Fruit fly (Drosophila melanogaster) ovary, adult (tissue): ENCODE data around the gene Cyt-c-p.
A peak's percentile ranks its signal among the peaks of the same experiment; 100 is the strongest.

Experiments
- CG17801 ChIP-seq: fragments of 200-800 bp; optimal IDR thresholded peaks from 2 replicates; lab custom pipeline; 2019; ENCODE audit warnings: missing biosample characterization, mild to moderate bottlenecking, missing genetic modification characterization, moderate library complexity; ENCODE audit not compliant: partially characterized antibody

The Cyt-c-p gene

DNA sequence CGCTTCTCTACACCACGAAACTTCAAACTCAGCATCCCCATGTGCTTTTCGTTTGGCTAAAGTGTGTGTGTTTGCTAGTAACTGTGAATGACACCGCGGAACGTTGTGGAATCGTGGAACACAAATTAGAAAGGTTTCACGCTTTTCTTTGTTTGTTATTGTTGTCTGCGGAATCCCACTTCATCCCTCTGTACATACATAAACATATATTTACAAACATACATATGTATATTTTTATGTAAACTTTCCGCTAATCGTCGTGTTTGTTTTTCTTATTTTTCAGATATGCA is 29.2 kb upstream of the Cyt-c-p start:
- TF ChIP-seq CG17801 (GFP tag; lab: Kevin White, UChicago): no peak

DNA sequence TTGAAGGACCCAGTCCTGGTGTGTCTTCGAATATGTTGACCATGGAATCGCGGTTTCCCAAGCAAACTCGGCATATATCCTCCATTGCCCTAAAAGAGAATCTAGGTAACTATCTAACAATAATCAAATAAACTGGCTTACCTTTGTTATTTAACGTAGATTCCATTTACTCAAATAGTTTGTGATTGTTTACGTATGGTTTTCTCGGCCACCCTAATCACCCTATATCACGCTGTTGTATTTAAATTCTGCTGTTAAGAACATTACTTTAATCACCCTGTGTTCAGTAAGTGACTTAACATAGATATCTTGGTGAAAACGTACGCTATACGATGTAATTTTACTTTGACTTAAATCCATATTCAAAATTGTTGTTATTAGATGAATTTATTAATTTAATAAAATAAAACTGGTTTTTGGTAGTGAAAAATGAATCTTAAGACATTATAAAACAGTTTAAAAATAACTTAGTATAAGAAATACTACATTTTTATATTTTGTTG is 16.7 kb upstream of the Cyt-c-p start:
- no peak for TF ChIP-seq CG17801 (GFP tag; lab: Kevin White, UChicago)

DNA sequence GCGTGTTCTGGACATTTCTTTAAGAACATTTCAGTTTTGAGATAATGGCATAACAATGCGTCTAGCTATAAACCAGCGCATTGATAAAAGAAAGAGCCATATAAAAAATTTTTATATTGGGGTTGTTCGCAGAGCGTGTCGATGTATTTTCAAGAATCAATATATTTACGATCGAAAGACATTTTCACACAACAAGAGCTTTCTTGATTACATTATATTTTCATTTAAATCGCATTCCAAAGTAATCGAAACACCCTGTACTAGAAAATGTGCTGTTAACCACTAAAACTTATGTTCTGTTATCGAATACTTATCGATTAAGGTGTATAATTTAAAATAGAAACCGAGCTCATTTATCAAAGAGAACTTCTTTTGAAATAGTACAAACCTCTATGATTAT is 16.0 kb upstream of the Cyt-c-p start:
- TF ChIP-seq CG17801 (GFP tag; lab: Kevin White, UChicago): peak; percentile 59

DNA sequence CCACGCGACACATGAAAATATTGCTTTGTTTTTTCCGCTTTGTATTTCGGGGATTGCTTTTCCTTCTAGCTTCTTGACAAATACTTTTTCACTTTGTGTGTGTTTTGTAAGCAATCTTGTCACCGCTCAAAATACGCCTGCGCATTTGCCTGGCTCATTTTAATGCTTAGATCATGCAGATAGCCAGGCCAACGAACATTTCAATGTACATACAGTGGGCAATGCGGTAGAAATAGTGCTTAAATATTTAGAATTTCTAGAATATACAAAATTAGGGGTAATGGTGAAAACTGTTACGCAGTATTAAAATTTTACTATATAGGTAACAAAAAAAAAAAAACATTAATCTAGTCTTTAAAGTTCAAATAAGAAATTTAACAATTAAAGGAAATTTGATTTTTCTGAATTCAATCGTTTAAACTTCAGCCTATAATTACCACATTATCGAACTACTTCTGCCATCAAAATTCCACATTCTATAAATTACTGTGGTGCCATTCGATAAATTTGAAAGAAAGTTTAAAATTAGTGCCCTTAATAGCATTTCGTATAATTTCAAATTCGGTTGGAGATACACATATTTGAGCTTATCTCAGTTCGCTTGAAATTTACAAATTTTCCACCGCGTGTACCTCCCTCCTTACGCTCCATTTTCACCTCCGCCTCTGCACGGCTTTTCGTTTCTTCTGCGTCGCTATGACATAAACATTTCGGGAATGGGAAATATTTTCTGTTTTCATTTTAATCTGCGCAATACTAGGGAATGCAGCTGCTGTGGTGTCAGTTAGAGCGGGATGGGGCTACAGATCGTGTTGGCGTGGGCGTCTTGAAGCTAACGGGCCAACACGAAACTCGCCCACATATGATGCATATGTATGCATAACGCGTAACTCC is 12.6 kb upstream of the Cyt-c-p start:
- TF ChIP-seq CG17801 (GFP tag; lab: Kevin White, UChicago): no peak

dm6 chr2L:16709693-16710092 is 10.0 kb upstream of the Cyt-c-p start:
- TF ChIP-seq CG17801 (GFP tag; lab: Kevin White, UChicago): no peak

- TF ChIP-seq CG17801 (GFP tag; lab: Kevin White, UChicago): no peak
Observed at dm6 chr2L:16710234-16710633, 9.5 kb upstream of the Cyt-c-p start.

DNA sequence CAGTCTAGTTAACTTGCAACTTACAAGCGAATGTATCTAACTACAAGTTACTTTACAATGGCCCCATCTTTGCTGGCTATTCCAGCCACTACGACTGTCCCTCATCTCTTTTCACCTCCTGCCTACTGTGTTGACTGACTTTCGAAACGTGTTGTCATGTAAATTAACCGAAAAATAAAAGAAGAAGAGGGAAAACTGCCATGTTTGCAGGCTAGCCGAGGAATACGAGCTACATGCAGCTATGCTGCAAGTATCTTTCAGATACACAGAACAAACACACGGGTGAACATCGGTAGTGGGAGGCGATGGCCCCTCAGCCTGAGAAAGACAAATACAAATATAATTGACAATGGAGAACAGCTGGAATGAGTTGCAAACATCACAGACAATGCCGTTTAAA is 9.1 kb upstream of the Cyt-c-p start:
- TF ChIP-seq CG17801 (GFP tag; lab: Kevin White, UChicago): no peak

DNA sequence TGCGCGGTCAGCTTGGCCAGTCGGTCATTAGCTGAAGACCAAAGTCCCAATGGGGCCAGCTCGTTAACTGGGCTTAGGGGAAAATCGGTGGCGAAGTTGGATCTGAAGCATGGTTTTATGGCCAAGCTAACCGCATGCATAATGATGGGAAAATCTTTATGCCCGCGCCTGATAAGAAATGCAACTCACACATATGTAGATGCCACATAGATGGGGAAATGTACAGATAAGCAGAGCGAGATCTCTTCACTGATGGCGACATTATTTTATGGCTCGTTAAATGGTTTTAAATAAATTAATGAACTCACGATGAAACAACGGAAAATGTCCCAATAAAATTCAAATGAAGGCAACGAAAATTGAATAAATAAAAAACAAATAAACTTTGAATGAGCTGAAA is 7.8 kb upstream of the Cyt-c-p start:
- no peak for TF ChIP-seq CG17801 (GFP tag; lab: Kevin White, UChicago)

dm6 chr2L:16713929-16714328 is 5.8 kb upstream of the Cyt-c-p start:
- TF ChIP-seq CG17801 (GFP tag; lab: Kevin White, UChicago): no peak

DNA sequence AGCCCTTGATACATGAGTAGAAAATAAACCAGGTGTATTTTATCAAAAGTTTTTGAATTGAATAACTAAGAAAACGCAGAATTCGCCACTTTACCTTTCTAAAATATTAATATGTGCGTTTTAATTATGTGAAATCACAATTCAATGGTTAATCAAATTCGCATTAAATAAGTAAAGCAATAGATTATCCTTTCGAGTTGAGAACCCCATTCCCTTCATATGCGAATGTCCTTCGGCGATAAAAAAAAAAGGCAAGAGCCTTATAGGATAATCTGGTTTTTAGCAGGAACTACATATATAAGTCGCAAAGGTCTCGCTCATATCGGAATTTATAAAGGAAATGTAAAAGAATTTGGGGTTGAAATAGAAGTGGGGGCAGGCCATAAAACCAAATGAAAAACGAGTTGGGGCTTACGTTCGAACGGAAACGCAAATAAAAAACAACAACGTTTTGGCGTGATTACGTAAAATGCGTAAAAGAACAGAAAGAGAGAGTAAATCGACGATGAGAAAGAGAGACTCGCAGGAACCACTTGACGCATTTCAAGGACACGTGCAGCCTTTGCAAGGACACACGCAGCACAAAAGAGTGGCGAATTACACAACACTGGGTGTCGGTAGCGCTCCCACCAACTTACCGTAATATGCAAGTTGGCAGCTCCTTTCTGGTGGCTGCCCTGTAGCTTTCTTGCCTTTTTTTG is 4.4 kb upstream of the Cyt-c-p start:
- no peak for TF ChIP-seq CG17801 (GFP tag; lab: Kevin White, UChicago)

DNA sequence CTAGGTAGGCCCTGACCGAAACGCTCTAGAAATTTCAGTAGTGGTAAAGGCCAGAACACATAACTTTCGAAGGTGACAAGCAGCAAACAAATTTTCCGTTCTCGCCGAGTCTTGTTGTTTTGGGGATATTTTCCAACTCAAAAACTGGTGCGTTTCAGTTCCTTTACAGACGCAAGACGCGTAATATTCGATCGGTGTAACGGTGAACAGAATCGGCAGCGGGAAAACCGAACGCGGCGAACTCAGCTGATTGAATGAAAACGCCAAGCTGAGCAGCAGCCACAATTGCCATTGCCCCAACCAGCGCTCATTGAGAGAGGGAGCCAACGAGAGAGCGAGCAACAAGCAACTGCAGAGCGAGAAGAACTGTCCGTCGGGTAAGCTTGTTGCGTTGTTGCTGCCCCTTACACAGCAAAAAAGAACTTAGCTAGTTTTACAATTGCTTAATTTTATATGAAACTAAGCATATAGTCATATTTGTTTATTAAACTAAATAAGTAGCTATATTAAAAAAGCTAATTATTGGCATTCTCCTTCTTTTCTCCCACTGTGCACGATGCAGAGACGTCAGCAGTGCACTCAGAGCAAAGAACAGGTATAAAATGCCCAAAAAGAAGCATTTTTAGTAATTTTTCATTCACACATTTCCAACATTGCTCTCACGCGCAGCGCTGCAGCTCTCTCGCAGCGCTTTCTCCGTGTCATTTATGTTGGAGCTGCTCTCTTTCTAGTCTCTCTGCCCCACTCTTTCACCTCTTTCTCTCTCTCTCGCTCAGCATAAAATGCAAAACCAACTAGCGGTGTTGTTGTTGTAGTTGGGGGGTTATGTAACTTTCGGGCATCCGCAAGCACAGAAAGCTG is 3.7 kb upstream of the Cyt-c-p start, which contains the start of the genes Cyt-c-d and CG31808:
Gene Cyt-c-d, plus strand, starts transcription at position 51 of the 861 bp plus-strand sequence.
Gene CG31808, minus strand, starts transcription at position 355 of the 861 bp plus-strand sequence.
- peak; percentile 90 for TF ChIP-seq CG17801 (GFP tag; lab: Kevin White, UChicago)

- no peak for TF ChIP-seq CG17801 (GFP tag; lab: Kevin White, UChicago)
Observed at dm6 chr2L:16716771-16717170, 3.0 kb upstream of the Cyt-c-p start.

dm6 chr2L:16718446-16719173 is 1.1 kb upstream of the Cyt-c-p start:
- TF ChIP-seq CG17801 (GFP tag; lab: Kevin White, UChicago): no peak
